Worm (Caenorhabditis elegans): ENCODE measurements around the gene C35D10.6.

DNA sequence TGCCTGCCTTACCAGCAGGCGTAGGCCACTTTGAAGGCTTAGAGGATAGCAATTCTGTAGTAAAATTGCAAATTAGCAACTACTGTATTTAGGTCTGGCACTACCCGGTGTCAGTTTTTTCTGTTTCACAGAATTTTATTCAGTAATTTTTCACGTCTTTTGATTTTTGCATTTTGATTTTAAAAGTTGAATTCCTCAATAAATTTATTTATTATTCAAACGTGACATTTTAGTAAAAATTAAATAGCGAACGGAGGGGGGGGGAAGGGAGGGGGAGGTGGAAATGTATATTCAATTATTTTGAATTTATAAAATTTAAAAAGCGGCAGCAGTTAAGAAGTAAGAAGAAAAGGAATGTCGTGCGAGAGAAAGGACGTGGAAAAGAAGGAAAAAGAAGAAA is 41.9 kb upstream of the C35D10.6 start, which contains the start of gene F26A1.4:
- TF ChIP-seq Y75B8A.6 (GFP tag; IDR thresholded peaks at IDR 0.05) (no peak), pqm-1 (tag; optimal IDR thresholded peaks at IDR 0.05) (no peak), Y5F2A.4 (GFP tag; optimal IDR thresholded peaks at IDR 0.05) (no peak), unc-62 (GFP tag; optimal IDR thresholded peaks at IDR 0.05 in 1 of 2) (no peak), unc-62 (tag; optimal IDR thresholded peaks at IDR 0.05) (no peak), dmd-9 (GFP tag; IDR thresholded peaks at IDR 0.05) (no peak), egl-27 (tag; optimal IDR thresholded peaks at IDR 0.05) (no peak), unc-39 (tag; optimal IDR thresholded peaks at IDR 0.05) (no peak), lin-39 (tag; optimal IDR thresholded peaks at IDR 0.05) (no peak), zip-11 (GFP tag; IDR thresholded peaks at IDR 0.05) (no peak), ceh-82 (tag; optimal IDR thresholded peaks at IDR 0.05) (no peak), nhr-111 (GFP tag; optimal IDR thresholded peaks at IDR 0.05) (no peak)

Data from whole organism, L4 larva.